Worm (Caenorhabditis elegans) whole organism, late embryonic: ENCODE data around the gene srm-5.

ENCODE experiments used
- ceh-19 ChIP-seq: fragments of 200-800 bp; sonication (Bioruptor generic); optimal IDR thresholded peaks from 2 replicates; lab custom pipeline; 2018; ENCODE audit warnings: mild to moderate bottlenecking, missing genetic modification characterization, missing compliant biosample characterization
- odd-2 ChIP-seq: sonication (generic microtip); optimal IDR thresholded peaks from 2 replicates; lab custom pipeline; 2017; ENCODE audit warnings: antibody characterized with exemption, mild to moderate bottlenecking, missing genetic modification characterization, missing compliant biosample characterization
- syd-9 ChIP-seq: sonication (generic microtip); optimal IDR thresholded peaks from 2 replicates; lab custom pipeline; 2016; ENCODE audit warnings: mild to moderate bottlenecking, missing genetic modification characterization, moderate library complexity, missing compliant biosample characterization

DNA sequence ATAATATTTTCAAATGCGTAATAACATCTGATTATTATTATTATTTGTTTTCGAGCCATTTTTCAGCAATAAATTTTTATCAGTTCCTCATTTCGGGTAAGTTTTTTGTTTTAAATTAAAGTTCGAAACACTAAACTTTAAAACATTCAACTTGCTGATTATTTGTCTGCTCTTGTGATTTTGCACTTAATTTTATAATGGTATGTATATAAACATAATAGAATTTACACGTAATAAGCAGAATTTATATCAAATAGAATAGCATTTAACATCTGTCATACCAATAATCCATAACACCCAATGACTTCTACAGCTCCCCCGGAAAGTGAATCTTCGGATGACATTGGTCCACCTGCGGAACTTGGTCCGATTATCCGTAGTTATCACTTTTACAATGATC is 1.9 kb upstream of the srm-5 start, which contains the start of gene srm-4:
- TF ChIP-seq syd-9 (tag; lab: Kevin White, UChicago), result no peak
- no peak for TF ChIP-seq ceh-19
- TF ChIP-seq odd-2 (tag; lab: Kevin White, UChicago), result no peak
